Worm (Caenorhabditis elegans) whole organism, late embryonic: ENCODE results near the gene Y37E11B.5.

Source experiments
- C38D4.7 ChIP-seq: fragments of 200-800 bp; sonication (Bioruptor generic); optimal IDR thresholded peaks from 2 replicates; lab custom pipeline; 2018; ENCODE audit warnings: mild to moderate bottlenecking, missing genetic modification characterization, moderate library complexity, missing compliant biosample characterization
- K09A11.1 ChIP-seq: sonication (generic microtip); optimal IDR thresholded peaks from 2 replicates; lab custom pipeline; 2017; ENCODE audit warnings: antibody characterized with exemption, mild to moderate bottlenecking, missing genetic modification characterization, missing compliant biosample characterization; ENCODE audit not compliant: insufficient read depth
- T23F11.4 ChIP-seq: fragments of 200-800 bp; sonication (Bioruptor generic); optimal IDR thresholded peaks from 2 replicates; lab custom pipeline; 2018; ENCODE audit warnings: mild to moderate bottlenecking, missing genetic modification characterization, missing compliant biosample characterization
- ahr-1 ChIP-seq: sonication (generic microtip); optimal IDR thresholded peaks from 2 replicates; lab custom pipeline; 2016; ENCODE audit warnings: missing genetic modification characterization, missing compliant biosample characterization
- ceh-14 ChIP-seq: sonication (generic microtip); optimal IDR thresholded peaks from 2 replicates; lab custom pipeline; 2016; ENCODE audit warnings: missing genotype, missing genetic modification characterization, missing compliant biosample characterization
- ceh-19 ChIP-seq: fragments of 200-800 bp; sonication (Bioruptor generic); optimal IDR thresholded peaks from 2 replicates; lab custom pipeline; 2018; ENCODE audit warnings: mild to moderate bottlenecking, missing genetic modification characterization, missing compliant biosample characterization
- ceh-22 ChIP-seq: sonication (generic microtip); optimal IDR thresholded peaks from 2 replicates; lab custom pipeline; 2017; ENCODE audit warnings: missing biosample characterization, missing genetic modification characterization
- ceh-31 ChIP-seq: sonication (generic microtip); optimal IDR thresholded peaks from 2 replicates; lab custom pipeline; 2016; ENCODE audit warnings: missing genetic modification characterization, missing compliant biosample characterization
- ceh-45 ChIP-seq: fragments of 200-800 bp; sonication (Bioruptor generic); IDR thresholded peaks from 2 replicates; pipeline ENCODE4 v1.3.6; 2022; ENCODE audit warnings: missing genetic modification reagents, missing genetic modification characterization, missing compliant biosample characterization
- ceh-6 ChIP-seq: fragments of 200-800 bp; sonication (Bioruptor generic); optimal IDR thresholded peaks from 2 replicates; lab custom pipeline; 2018; ENCODE audit warnings: mild to moderate bottlenecking, missing genetic modification characterization, missing compliant biosample characterization
- ceh-9 ChIP-seq: sonication (generic microtip); optimal IDR thresholded peaks from 2 replicates; lab custom pipeline; 2016; ENCODE audit warnings: mild to moderate bottlenecking, missing genetic modification characterization, inconsistent platforms, missing compliant biosample characterization
- che-1 ChIP-seq: sonication (generic microtip); optimal IDR thresholded peaks from 2 replicates; lab custom pipeline; 2016; ENCODE audit warnings: mild to moderate bottlenecking, missing genetic modification characterization, missing compliant biosample characterization
- dve-1 ChIP-seq: sonication (generic microtip); optimal IDR thresholded peaks from 2 replicates; lab custom pipeline; 2017; ENCODE audit warnings: antibody characterized with exemption, mild to moderate bottlenecking, missing genetic modification characterization, missing compliant biosample characterization
- elt-2 ChIP-seq: sonication (generic microtip); optimal IDR thresholded peaks from 2 replicates; lab custom pipeline; 2016; ENCODE audit warnings: missing genetic modification reagents, missing genetic modification characterization, missing compliant biosample characterization
- elt-4 ChIP-seq: sonication (generic microtip); optimal IDR thresholded peaks from 2 replicates; lab custom pipeline; 2016; ENCODE audit warnings: missing genetic modification characterization, missing compliant biosample characterization
- fkh-6 ChIP-seq: sonication (generic microtip); optimal IDR thresholded peaks from 2 replicates; lab custom pipeline; 2016; ENCODE audit warnings: missing genetic modification characterization, missing compliant biosample characterization
- hlh-13 ChIP-seq: fragments of 200-800 bp; sonication (Bioruptor generic); optimal IDR thresholded peaks from 2 replicates; lab custom pipeline; 2018; ENCODE audit warnings: mild to moderate bottlenecking, missing genetic modification characterization, missing compliant biosample characterization
- hlh-30 ChIP-seq: sonication (generic microtip); optimal IDR thresholded peaks from 2 replicates; lab custom pipeline; 2017; ENCODE audit warnings: antibody characterized with exemption, missing genetic modification characterization, missing compliant biosample characterization; ENCODE audit not compliant: insufficient read depth
- hlh-6 ChIP-seq: sonication (generic microtip); optimal IDR thresholded peaks from 2 replicates; lab custom pipeline; 2016; ENCODE audit warnings: missing genotype, missing genetic modification characterization, missing compliant biosample characterization
- mec-3 ChIP-seq: sonication (generic microtip); optimal IDR thresholded peaks from 2 replicates; lab custom pipeline; 2016; ENCODE audit warnings: borderline replicate concordance, missing genetic modification characterization, missing compliant biosample characterization
- nhr-11 ChIP-seq: fragments of 150-350 bp; optimal IDR thresholded peaks from 2 replicates; lab custom pipeline; 2014; ENCODE audit warnings: missing biosample characterization, missing genetic modification characterization
- nhr-232 ChIP-seq: sonication (generic microtip); optimal IDR thresholded peaks from 2 replicates; lab custom pipeline; 2016; ENCODE audit warnings: missing genetic modification characterization, missing compliant biosample characterization
- npax-4 ChIP-seq: sonication (generic microtip); optimal IDR thresholded peaks from 2 replicates; lab custom pipeline; 2016; ENCODE audit warnings: missing genetic modification characterization, missing compliant biosample characterization
- pat-9 ChIP-seq: fragments of 200-800 bp; sonication (Bioruptor generic); optimal IDR thresholded peaks from 2 replicates; lab custom pipeline; 2018; ENCODE audit warnings: mild to moderate bottlenecking, missing genetic modification characterization, moderate library complexity, missing compliant biosample characterization
- pax-1 ChIP-seq: fragments of 150-350 bp; optimal IDR thresholded peaks from 2 replicates; lab custom pipeline; 2014; ENCODE audit warnings: missing biosample characterization, missing genetic modification characterization
- pqm-1 ChIP-seq: sonication (generic microtip); optimal IDR thresholded peaks from 2 replicates; lab custom pipeline; 2016; ENCODE audit warnings: missing genetic modification characterization, missing compliant biosample characterization
- pros-1 ChIP-seq: fragments of 150-350 bp; optimal IDR thresholded peaks from 2 replicates; lab custom pipeline; 2014; ENCODE audit warnings: missing biosample characterization, missing genetic modification reagents, missing genetic modification characterization
- rnt-1 ChIP-seq: sonication (generic microtip); optimal IDR thresholded peaks from 2 replicates; lab custom pipeline; 2016; ENCODE audit warnings: missing genetic modification characterization, missing compliant biosample characterization
- sox-4 ChIP-seq: sonication (generic microtip); optimal IDR thresholded peaks from 2 replicates; lab custom pipeline; 2017; ENCODE audit warnings: mild to moderate bottlenecking, missing genetic modification characterization, inconsistent platforms, missing compliant biosample characterization
- syd-9 ChIP-seq: sonication (generic microtip); optimal IDR thresholded peaks from 2 replicates; lab custom pipeline; 2016; ENCODE audit warnings: mild to moderate bottlenecking, missing genetic modification characterization, moderate library complexity, missing compliant biosample characterization
- zip-5 ChIP-seq: sonication (generic microtip); optimal IDR thresholded peaks from 2 replicates; lab custom pipeline; 2016; ENCODE audit warnings: missing genetic modification characterization, missing compliant biosample characterization

The Y37E11B.5 gene

DNA sequence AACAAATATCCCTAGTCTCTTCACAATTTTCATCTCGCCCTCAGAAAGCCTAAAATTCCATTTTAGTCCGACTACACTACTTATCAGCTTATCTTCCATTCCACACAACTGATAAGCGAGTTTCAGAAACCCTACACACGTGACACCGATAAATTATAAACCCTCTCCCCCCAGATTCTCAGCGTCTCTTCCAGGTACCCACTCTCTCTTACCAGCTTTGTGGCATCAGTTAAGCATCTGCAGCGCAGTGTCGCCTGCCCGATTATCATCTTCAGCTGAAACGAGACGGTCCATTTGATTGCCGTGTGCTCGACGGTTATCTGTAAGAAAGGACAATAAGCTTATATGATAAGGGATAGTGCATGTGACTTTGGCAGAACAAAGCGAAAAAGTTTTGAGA, 13.5 kb upstream of the Y37E11B.5 start:
- TF ChIP-seq pqm-1 (peak; percentile 75), ceh-14 (tag; lab: Kevin White, UChicago) (no peak), ceh-9 (tag; lab: Kevin White, UChicago) (no peak), zip-5 (tag; lab: Kevin White, UChicago) (no peak), elt-2 (tag; lab: Kevin White, UChicago) (peak; percentile 98), hlh-30 (tag; lab: Kevin White, UChicago) (peak; percentile 11)

DNA sequence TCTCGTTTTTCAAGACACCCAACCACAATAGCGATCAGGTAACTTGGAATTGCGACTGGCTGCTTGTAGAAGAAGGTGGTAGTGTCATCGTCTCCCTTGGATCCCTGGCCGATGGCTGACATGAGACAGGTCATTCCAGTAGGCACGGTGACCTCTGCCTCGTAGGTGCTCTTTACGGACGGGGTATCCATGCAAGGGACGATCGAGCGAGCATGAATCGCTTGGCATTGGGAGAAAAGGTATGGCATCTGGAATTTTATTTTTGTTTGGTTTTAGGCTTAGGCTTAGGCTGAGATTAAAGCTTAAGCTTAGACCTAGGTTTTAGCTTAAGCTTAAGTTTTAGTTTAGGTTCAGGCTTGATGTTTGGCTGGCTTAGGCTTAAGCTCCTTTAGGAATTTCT, 12.6 kb upstream of the Y37E11B.5 start:
- TF ChIP-seq ceh-6 (GFP tag; lab: Kevin White, UChicago) (no peak), sox-4 (tag; lab: Kevin White, UChicago) (no peak), ceh-22 (tag; lab: Kevin White, UChicago) (no peak), che-1 (tag; lab: Kevin White, UChicago) (no peak)
- TF ChIP-seq, all 69 proteins: peak for 0

DNA sequence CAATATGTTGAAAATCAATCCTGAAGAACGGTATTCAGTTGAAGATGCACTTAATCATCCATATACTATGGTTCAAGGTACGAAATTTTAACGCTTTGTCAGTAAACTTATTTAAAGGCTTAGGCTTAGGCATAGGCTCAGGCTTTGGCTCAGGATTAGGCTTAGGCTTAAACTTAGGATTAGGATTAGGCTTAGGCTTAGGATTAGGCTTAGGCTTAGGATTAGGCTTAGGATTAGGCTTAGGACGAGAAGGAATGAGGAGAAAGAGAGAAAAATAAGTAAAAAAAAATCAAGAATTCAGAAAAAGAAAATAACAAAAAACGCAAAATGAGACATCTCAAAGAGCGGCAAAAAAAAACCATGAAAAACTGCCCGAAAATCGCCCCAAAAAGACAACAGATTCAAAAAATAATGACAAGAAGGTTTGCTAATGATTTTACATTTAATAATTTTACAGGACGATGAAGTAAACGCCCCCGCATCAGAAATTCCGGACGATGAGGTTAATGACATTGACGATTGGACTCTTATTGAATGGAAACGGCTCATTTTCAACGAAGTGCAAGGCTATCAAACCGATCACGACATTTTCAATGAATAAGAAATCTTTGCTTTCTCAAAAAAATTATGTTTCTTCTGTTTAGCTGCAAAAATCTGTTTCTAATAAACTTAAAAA, 10.3 kb upstream of the Y37E11B.5 start:
- TF ChIP-seq ceh-19 (GFP tag; lab: Kevin White, UChicago): no peak
- peak; percentile 97 for TF ChIP-seq dve-1 (tag; lab: Kevin White, UChicago)
- no peak for TF ChIP-seq elt-4 (tag; lab: Kevin White, UChicago)

DNA sequence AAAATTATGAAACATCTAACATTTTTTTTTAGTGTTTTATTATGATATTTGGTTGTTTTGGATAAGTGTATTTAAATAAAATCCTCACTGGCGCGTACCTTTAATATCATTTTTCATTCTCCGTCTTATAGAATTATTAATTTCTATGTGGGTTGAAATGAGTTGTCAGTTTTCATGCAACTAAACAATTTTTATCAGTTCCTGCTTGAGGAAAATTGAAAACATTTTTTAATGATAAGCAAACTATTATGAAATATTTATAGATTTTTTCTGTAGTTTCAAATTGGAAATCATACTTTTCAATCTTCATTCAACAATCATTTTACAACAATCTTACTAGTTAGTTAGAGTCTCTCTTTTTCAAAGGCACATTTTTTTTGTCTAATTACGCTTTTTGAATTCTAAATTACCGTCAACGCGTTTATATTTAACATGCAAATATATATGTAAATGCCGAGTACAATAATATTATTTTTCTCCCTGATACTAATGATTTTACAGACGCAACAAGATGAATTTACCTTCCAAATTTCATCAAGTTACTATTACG, 8.0 kb upstream of the Y37E11B.5 start, which contains the start of the genes Y37E11B.10 and kgb-2:
Gene Y37E11B.10 (minus strand): TSS at position 182 of the 550 bp plus-strand sequence.
Gene kgb-2 (plus strand): TSS at position 500 of the 550 bp plus-strand sequence.
- no peak for TF ChIP-seq ceh-31 (tag; lab: Kevin White, UChicago)
- TF ChIP-seq mec-3 (tag; lab: Kevin White, UChicago): no peak
- TF ChIP-seq pat-9 (tag; lab: Kevin White, UChicago): no peak
- no peak for TF ChIP-seq T23F11.4 (GFP tag; lab: Kevin White, UChicago)
- no peak for TF ChIP-seq ceh-45 (GFP tag; lab: Robert Waterston, UW)
- no peak for TF ChIP-seq nhr-11 (tag; lab: Kevin White, UChicago)
- no peak for TF ChIP-seq pros-1
- TF ChIP-seq K09A11.1 (tag; lab: Kevin White, UChicago): no peak
- no peak for TF ChIP-seq npax-4
- TF ChIP-seq fkh-6 (tag; lab: Kevin White, UChicago): no peak
- TF ChIP-seq nhr-232 (tag; lab: Kevin White, UChicago): no peak
- TF ChIP-seq rnt-1 (tag; lab: Kevin White, UChicago): no peak

DNA sequence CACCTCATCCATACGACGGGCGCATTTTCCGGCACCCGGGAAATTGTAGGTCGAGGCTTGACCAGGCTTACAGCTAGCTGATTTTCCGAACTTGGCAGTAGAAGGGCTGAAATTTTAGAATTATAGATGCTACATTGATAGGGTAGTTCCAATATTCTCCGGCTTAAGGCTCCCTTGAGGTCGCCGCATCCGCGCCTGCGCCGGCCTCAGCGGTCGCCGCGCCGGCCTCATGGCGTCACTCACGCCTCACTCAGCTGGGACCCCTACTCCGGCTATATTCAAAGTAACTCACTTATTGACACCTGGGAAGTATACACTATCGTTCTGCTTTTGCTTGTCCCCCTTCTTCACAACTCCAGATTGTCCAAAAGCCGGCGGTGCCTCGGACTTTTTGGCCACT, 5.8 kb upstream of the Y37E11B.5 start:
- TF ChIP-seq hlh-6 (peak; percentile 13), rnt-1 (tag; lab: Kevin White, UChicago) (no peak)

DNA sequence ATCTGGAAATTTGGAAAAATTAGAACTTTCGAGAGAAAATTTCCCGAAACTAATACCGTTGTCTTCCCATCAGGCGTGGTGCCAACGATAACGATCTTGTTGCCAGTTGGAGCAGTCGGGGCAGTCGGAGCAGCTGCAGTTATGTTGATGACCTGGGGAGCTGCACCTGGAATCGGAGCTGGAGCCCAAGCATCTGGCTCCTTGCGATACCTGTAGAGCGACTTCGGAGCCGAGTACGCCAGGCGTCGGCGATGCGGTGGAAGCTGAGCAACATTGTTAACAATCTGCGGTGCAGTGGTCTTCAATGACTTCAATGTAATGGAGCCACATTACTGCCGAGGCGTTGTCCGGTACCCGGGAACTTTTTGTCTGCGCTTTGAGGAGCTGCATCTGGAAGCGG, 3.5 kb upstream of the Y37E11B.5 start:
- TF ChIP-seq hlh-6 (no peak), hlh-13 (GFP tag; lab: Kevin White, UChicago) (no peak), zip-5 (tag; lab: Kevin White, UChicago) (no peak), ahr-1 (tag; lab: Kevin White, UChicago) (no peak), pax-1 (no peak), syd-9 (no peak), C38D4.7 (GFP tag; lab: Kevin White, UChicago) (no peak)
- TF ChIP-seq, all 69 proteins: peak for 0
